Fruit fly (Drosophila melanogaster) whole organism, prepupa: ENCODE results near the gene drl.

ENCODE experiments used
- Blimp-1 ChIP-seq: fragments of 200-800 bp; sonication (Bioruptor generic); optimal IDR thresholded peaks from 3 replicates; lab custom pipeline; 2017; ENCODE audit warnings: missing biosample characterization, missing genetic modification characterization, mild to moderate bottlenecking, moderate library complexity, missing genetic modification reagents
- CG10631 ChIP-seq: fragments of 200-800 bp; sonication (Bioruptor generic); optimal IDR thresholded peaks from 2 replicates; lab custom pipeline; 2016; ENCODE audit warnings: missing biosample characterization, missing genetic modification characterization
- CG10669 ChIP-seq: fragments of 200-800 bp; sonication (Bioruptor generic); optimal IDR thresholded peaks from 3 replicates; lab custom pipeline; 2018; ENCODE audit warnings: missing biosample characterization, mild to moderate bottlenecking, missing genetic modification characterization, moderate library complexity
- CG11294 ChIP-seq: fragments of 200-800 bp; sonication (Bioruptor generic); IDR thresholded peaks from 2 replicates; pipeline ENCODE4 v1.3.6; 2022; ENCODE audit warnings: missing biosample characterization, missing genetic modification characterization
- CG11762 ChIP-seq: fragments of 200-800 bp; sonication (Bioruptor generic); optimal IDR thresholded peaks from 3 replicates; lab custom pipeline; 2016; ENCODE audit warnings: missing biosample characterization, missing genetic modification characterization; ENCODE audit not compliant: insufficient read depth
- CG11902 ChIP-seq: fragments of 200-800 bp; sonication (Bioruptor generic); optimal IDR thresholded peaks from 3 replicates; lab custom pipeline; 2016; ENCODE audit warnings: missing biosample characterization, missing genetic modification characterization
- CG15336 ChIP-seq: fragments of 200-800 bp; sonication (Bioruptor generic); IDR thresholded peaks from 2 replicates; pipeline ENCODE4 v1.3.6; 2022; ENCODE audit warnings: missing biosample characterization, missing genetic modification characterization
- CG1621 ChIP-seq: fragments of 200-800 bp; sonication (Bioruptor generic); optimal IDR thresholded peaks from 3 replicates; lab custom pipeline; 2018; ENCODE audit warnings: missing biosample characterization, mild to moderate bottlenecking, missing genetic modification characterization
- CG16779 ChIP-seq: fragments of 200-800 bp; sonication (Bioruptor generic); optimal IDR thresholded peaks from 3 replicates; lab custom pipeline; 2017; ENCODE audit warnings: missing biosample characterization, mild to moderate bottlenecking, missing genetic modification characterization
- CG3032 ChIP-seq: fragments of 200-800 bp; optimal IDR thresholded peaks from 2 replicates; lab custom pipeline; 2019; ENCODE audit warnings: missing biosample characterization, mild to moderate bottlenecking, missing genetic modification characterization, moderate library complexity
- CG32006 ChIP-seq: fragments of 200-800 bp; sonication (Bioruptor generic); optimal IDR thresholded peaks from 3 replicates; lab custom pipeline; 2017; ENCODE audit warnings: missing biosample characterization, mild to moderate bottlenecking, missing genetic modification characterization
- CG34406 ChIP-seq: fragments of 200-800 bp; sonication (Bioruptor generic); optimal IDR thresholded peaks from 3 replicates; lab custom pipeline; 2016; ENCODE audit warnings: missing biosample characterization, missing genetic modification characterization
- CG3919 ChIP-seq: fragments of 200-800 bp; sonication (Bioruptor generic); optimal IDR thresholded peaks from 3 replicates; lab custom pipeline; 2016; ENCODE audit warnings: missing biosample characterization, missing genetic modification characterization
- CG4318 ChIP-seq: fragments of 200-800 bp; sonication (Bioruptor generic); optimal IDR thresholded peaks from 3 replicates; lab custom pipeline; 2017; ENCODE audit warnings: missing biosample characterization, mild to moderate bottlenecking, missing genetic modification characterization
- CG6163 ChIP-seq: fragments of 200-800 bp; sonication (Bioruptor generic); IDR thresholded peaks from 3 replicates; pipeline ENCODE4 v1.3.6; 2022; ENCODE audit warnings: missing biosample characterization, missing genetic modification characterization
- CG6276 ChIP-seq: fragments of 200-800 bp; sonication (Bioruptor generic); optimal IDR thresholded peaks from 2 replicates; lab custom pipeline; 2017; ENCODE audit warnings: missing biosample characterization, mild to moderate bottlenecking, missing genetic modification characterization
- CG6808 ChIP-seq: fragments of 200-800 bp; sonication (Bioruptor generic); optimal IDR thresholded peaks from 3 replicates; lab custom pipeline; 2017; ENCODE audit warnings: missing biosample characterization, missing genetic modification characterization, mild to moderate bottlenecking, moderate library complexity, missing genetic modification reagents
- CG6854 ChIP-seq: fragments of 200-800 bp; sonication (Bioruptor generic); optimal IDR thresholded peaks from 2 replicates; lab custom pipeline; 2017; ENCODE audit warnings: missing biosample characterization, mild to moderate bottlenecking, missing genetic modification characterization
- CG8119 ChIP-seq: fragments of 200-800 bp; sonication (Bioruptor generic); IDR thresholded peaks from 3 replicates; pipeline ENCODE4 v1.3.6; 2022; ENCODE audit warnings: missing biosample characterization, missing genetic modification characterization
- Eip75B ChIP-seq: fragments of 200-800 bp; sonication (Bioruptor generic); optimal IDR thresholded peaks from 3 replicates; lab custom pipeline; 2016; ENCODE audit warnings: missing biosample characterization, missing genetic modification characterization
- Gug ChIP-seq: fragments of 200-800 bp; sonication (Bioruptor generic); IDR thresholded peaks from 2 replicates; pipeline ENCODE4 v1.3.6; 2022; ENCODE audit warnings: missing biosample characterization, missing genetic modification characterization
- Hr38 ChIP-seq: sonication (Bioruptor generic); optimal IDR thresholded peaks from 2 replicates; lab custom pipeline; 2016; ENCODE audit warnings: missing biosample characterization, missing genetic modification characterization
- Hr39 ChIP-seq: fragments of 200-800 bp; sonication (Bioruptor generic); optimal IDR thresholded peaks from 2 replicates; lab custom pipeline; 2016; ENCODE audit warnings: missing biosample characterization, missing genetic modification characterization
- Lpt ChIP-seq: fragments of 200-800 bp; sonication (Bioruptor generic); optimal IDR thresholded peaks from 3 replicates; lab custom pipeline; 2016; ENCODE audit warnings: missing biosample characterization, missing genetic modification characterization
- OdsH ChIP-seq: fragments of 200-800 bp; sonication (Bioruptor generic); optimal IDR thresholded peaks from 3 replicates; lab custom pipeline; 2016; ENCODE audit warnings: missing biosample characterization, missing genetic modification characterization
- Smox ChIP-seq: fragments of 200-800 bp; sonication (Bioruptor generic); optimal IDR thresholded peaks from 3 replicates; lab custom pipeline; 2016; ENCODE audit warnings: missing biosample characterization, missing genetic modification characterization
- Sox102F ChIP-seq: fragments of 200-800 bp; sonication (Bioruptor generic); optimal IDR thresholded peaks from 2 replicates; lab custom pipeline; 2016; ENCODE audit warnings: missing biosample characterization, mild to moderate bottlenecking, missing genetic modification characterization
- Sox15 ChIP-seq: fragments of 200-800 bp; sonication (Bioruptor generic); optimal IDR thresholded peaks from 3 replicates; lab custom pipeline; 2016; ENCODE audit warnings: missing biosample characterization, missing genetic modification characterization
- achi ChIP-seq: fragments of 200-800 bp; sonication (Bioruptor generic); optimal IDR thresholded peaks from 3 replicates; lab custom pipeline; 2016; ENCODE audit warnings: missing biosample characterization, missing genetic modification characterization
- acj6 ChIP-seq: fragments of 200-800 bp; sonication (Bioruptor generic); optimal IDR thresholded peaks from 3 replicates; lab custom pipeline; 2016; ENCODE audit warnings: missing biosample characterization, missing genetic modification characterization
- cyc ChIP-seq: fragments of 200-800 bp; sonication (Bioruptor generic); optimal IDR thresholded peaks from 3 replicates; lab custom pipeline; 2016; ENCODE audit warnings: missing biosample characterization, missing genetic modification characterization
- dac ChIP-seq: fragments of 200-800 bp; sonication (Bioruptor generic); optimal IDR thresholded peaks from 2 replicates; lab custom pipeline; 2017; ENCODE audit warnings: missing biosample characterization, mild to moderate bottlenecking, missing genetic modification characterization
- dsx ChIP-seq: fragments of 200-800 bp; optimal IDR thresholded peaks from 3 replicates; lab custom pipeline; 2019; ENCODE audit warnings: missing biosample characterization, mild to moderate bottlenecking, missing genetic modification characterization, moderate library complexity; ENCODE audit not compliant: poor library complexity, severe bottlenecking
- eg ChIP-seq: fragments of 200-800 bp; sonication (Bioruptor generic); IDR thresholded peaks from 3 replicates; pipeline ENCODE4 v1.3.6; 2022; ENCODE audit warnings: missing biosample characterization, missing genetic modification characterization
- esn ChIP-seq: fragments of 200-800 bp; sonication (Bioruptor generic); optimal IDR thresholded peaks from 2 replicates; lab custom pipeline; 2016; ENCODE audit warnings: missing biosample characterization, mild to moderate bottlenecking, missing genetic modification characterization, moderate library complexity
- fd59A ChIP-seq: fragments of 200-800 bp; sonication (Bioruptor generic); optimal IDR thresholded peaks from 2 replicates; lab custom pipeline; 2017; ENCODE audit warnings: missing biosample characterization, mild to moderate bottlenecking, missing genetic modification characterization, missing genetic modification reagents
- fd85E ChIP-seq: fragments of 200-800 bp; sonication (Bioruptor generic); optimal IDR thresholded peaks from 3 replicates; lab custom pipeline; 2016; ENCODE audit warnings: missing biosample characterization, missing genetic modification characterization
- lz ChIP-seq: fragments of 200-800 bp; sonication (Bioruptor generic); optimal IDR thresholded peaks from 3 replicates; lab custom pipeline; 2016; ENCODE audit warnings: missing biosample characterization, missing genetic modification characterization
- net ChIP-seq: fragments of 200-800 bp; sonication (Bioruptor generic); optimal IDR thresholded peaks from 3 replicates; lab custom pipeline; 2016; ENCODE audit warnings: missing biosample characterization, missing genetic modification characterization
- pdm3 ChIP-seq: fragments of 200-800 bp; sonication (Bioruptor generic); optimal IDR thresholded peaks from 3 replicates; lab custom pipeline; 2016; ENCODE audit warnings: missing biosample characterization, missing genetic modification characterization
- salr ChIP-seq, 2 experiments: fragments of 200-800 bp; sonication (Bioruptor generic); optimal IDR thresholded peaks; 3 replicates each; lab custom pipeline; 2016 to 2018; ENCODE audit warnings: missing biosample characterization in 2 of 2, missing genetic modification characterization in 2 of 2, mild to moderate bottlenecking in 1 of 2
- spab ChIP-seq: fragments of 200-800 bp; sonication (Bioruptor generic); optimal IDR thresholded peaks from 2 replicates; lab custom pipeline; 2017; ENCODE audit warnings: missing biosample characterization, mild to moderate bottlenecking, missing genetic modification characterization, missing genetic modification reagents
- svp ChIP-seq: fragments of 200-800 bp; sonication (Bioruptor generic); peaks from one replicate; lab custom pipeline; 2016; ENCODE audit warnings: missing biosample characterization, missing genetic modification characterization
- topi ChIP-seq: fragments of 200-800 bp; sonication (Bioruptor generic); optimal IDR thresholded peaks from 3 replicates; lab custom pipeline; 2016; ENCODE audit warnings: missing biosample characterization, missing genetic modification characterization
- vri ChIP-seq: fragments of 200-800 bp; sonication (Bioruptor generic); optimal IDR thresholded peaks from 3 replicates; lab custom pipeline; 2016; ENCODE audit warnings: missing biosample characterization, mild to moderate bottlenecking, missing genetic modification characterization

The drl gene

DNA sequence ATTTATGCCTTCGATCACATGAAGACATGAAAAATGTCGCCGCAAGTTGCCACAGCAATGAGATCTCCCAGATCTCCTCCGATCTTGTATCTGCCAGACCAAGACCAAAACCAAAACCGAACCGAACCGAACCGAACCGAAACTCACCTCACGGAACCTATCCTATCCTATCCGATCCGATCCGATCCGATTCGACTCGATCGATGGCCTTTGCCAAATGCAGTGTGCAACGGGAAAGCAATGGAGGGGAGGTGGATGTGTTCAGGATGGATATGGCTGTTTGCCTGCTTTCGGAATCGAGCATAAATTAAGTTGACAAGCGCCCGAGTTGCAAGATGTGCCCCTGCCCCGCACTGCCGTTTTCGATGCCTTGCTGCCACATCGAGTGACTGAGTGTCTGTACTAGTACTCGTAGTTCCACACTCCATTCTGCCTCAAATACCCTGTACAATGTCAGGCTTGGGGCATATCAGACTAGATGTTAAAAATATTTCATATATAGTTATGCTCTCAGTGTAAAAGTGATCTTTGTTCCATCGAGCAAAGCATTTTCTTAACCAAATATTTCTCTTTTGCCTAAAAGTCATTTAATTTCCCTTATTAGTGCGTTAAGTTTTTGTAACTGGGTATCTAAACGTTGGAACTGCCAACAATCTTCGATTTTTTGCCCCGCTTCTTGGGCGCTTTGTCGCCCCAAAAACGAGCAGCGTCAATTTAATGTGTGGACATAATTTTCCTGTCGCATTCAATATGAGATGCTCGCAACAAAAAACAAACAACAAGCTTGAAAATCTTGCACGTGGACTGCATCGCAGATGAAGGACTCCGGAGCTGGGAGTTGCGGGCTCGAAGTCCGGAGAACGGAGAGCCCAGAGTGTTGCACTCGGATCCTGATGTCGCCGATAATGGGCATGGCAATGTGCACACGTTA lies 36.1 kb downstream of the drl start (continued):
- TF ChIP-seq lz (GFP tag; lab: Kevin White, UChicago) = peak; percentile 80
- TF ChIP-seq Lpt = peak; percentile 92
- TF ChIP-seq Eip75B = peak; percentile 95
- peak; percentile 87 for TF ChIP-seq CG1621
- TF ChIP-seq CG16779 = peak; percentile 86
- TF ChIP-seq dsx (GFP tag; lab: Kevin White, UChicago) = peak; percentile 90
- peak; percentile 56 for TF ChIP-seq vri (GFP tag; lab: Kevin White, UChicago)
- peak; percentile 74 for TF ChIP-seq Sox15
- peak; percentile 93 for TF ChIP-seq achi (GFP tag; lab: Kevin White, UChicago)
- TF ChIP-seq esn (GFP tag; lab: Kevin White, UChicago) = peak; percentile 87
- TF ChIP-seq net (GFP tag; lab: Kevin White, UChicago) = peak; percentile 90
- peak; percentile 92 for TF ChIP-seq svp (GFP tag; lab: Kevin White, UChicago)
- peak; percentile 95 for TF ChIP-seq OdsH (GFP tag; lab: Kevin White, UChicago)
- TF ChIP-seq CG34406 (GFP tag; lab: Kevin White, UChicago) = peak; percentile 86
- peak; percentile 96 for TF ChIP-seq CG32006 (GFP tag; lab: Kevin White, UChicago)
- TF ChIP-seq CG3919 (GFP tag; lab: Kevin White, UChicago) = peak; percentile 95
- TF ChIP-seq fd85E (GFP tag; lab: Kevin White, UChicago) = peak; percentile 46
- TF ChIP-seq CG10669 (GFP tag; lab: Kevin White, UChicago) = peak; percentile 90
- TF ChIP-seq CG11762 (GFP tag; lab: Kevin White, UChicago) = peak; percentile 84
- peak; percentile 95 for TF ChIP-seq CG8119
- TF ChIP-seq fd59A (GFP tag; lab: Kevin White, UChicago) = peak; percentile 94
- peak; percentile 85 for TF ChIP-seq CG6808 (GFP tag; lab: Kevin White, UChicago)
- peak; percentile 88 for TF ChIP-seq topi
- no peak for TF ChIP-seq Hr38 (GFP tag; lab: Kevin White, UChicago)
- peak; percentile 86 to 94 for TF ChIP-seq salr (GFP tag; optimal IDR thresholded peaks at IDR 0.05; lab: Kevin White, UChicago)
- peak; percentile 87 for TF ChIP-seq Gug (GFP tag; lab: Robert Waterston, UW)
- TF ChIP-seq CG6854 = peak; percentile 9
- TF ChIP-seq Smox = peak; percentile 75
- TF ChIP-seq CG4318 = peak; percentile 89
- TF ChIP-seq CG6276 (GFP tag; lab: Kevin White, UChicago) = peak; percentile 78
- peak; percentile 95 for TF ChIP-seq acj6 (GFP tag; lab: Kevin White, UChicago)
- TF ChIP-seq CG3032 (tag; lab: Kevin White, UChicago) = peak; percentile 91
- TF ChIP-seq CG11294 (GFP tag; lab: Robert Waterston, UW) = peak; percentile 79
- peak; percentile 82 for TF ChIP-seq CG11902 (GFP tag; lab: Kevin White, UChicago)
- TF ChIP-seq, all 60 proteins: peak for 57

DNA sequence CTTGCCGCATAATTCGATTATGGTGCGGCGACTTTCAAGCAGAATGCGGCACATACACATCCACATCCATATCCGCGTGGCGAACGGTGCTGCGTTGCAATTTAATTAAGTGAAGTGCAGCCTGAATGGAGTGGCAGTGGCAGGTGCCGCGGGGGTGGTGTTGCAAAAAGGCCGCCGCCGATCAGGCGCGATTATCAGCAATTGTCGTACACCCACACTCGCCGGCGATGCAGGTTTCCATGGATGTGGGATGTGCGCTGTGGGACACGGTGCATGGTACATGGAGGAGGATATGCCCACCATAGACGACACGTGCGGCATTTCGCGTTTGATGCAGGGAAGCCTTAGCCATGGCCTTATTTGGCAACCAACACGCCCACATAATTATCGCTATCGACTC lies 37.5 kb downstream of the drl start:
- TF ChIP-seq Blimp-1 (GFP tag; lab: Kevin White, UChicago) (no peak), CG11902 (GFP tag; lab: Kevin White, UChicago) (no peak), CG11294 (GFP tag; lab: Robert Waterston, UW) (no peak), CG34406 (GFP tag; lab: Kevin White, UChicago) (no peak), Sox102F (no peak), svp (GFP tag; lab: Kevin White, UChicago) (peak; percentile 8)

DNA sequence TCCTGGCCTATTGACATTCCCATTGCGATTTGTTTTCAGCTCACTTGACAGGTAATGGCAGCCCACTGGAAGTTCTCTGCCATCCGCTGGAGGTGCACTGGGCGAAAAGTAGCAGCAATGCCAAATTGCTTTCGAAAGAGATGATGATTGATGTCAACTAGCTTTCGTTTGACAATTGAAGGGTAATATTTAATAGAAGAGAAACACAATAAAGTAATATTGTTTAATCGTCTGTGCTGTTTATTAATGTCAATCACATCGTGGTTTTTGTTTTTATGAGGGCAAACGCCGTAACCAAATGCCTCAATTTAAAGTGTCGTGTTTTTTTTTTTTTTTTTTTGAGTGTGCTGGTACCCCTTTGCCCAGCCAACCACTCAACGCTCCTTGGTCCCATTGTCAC lies 38.9 kb downstream of the drl start:
- TF ChIP-seq pdm3 (GFP tag; lab: Kevin White, UChicago) = peak; percentile 40
- TF ChIP-seq esn (GFP tag; lab: Kevin White, UChicago) = peak; percentile 56
- no peak for TF ChIP-seq achi (GFP tag; lab: Kevin White, UChicago)
- TF ChIP-seq topi = peak; percentile 23
- TF ChIP-seq cyc (GFP tag; lab: Kevin White, UChicago) = peak; percentile 6
- TF ChIP-seq svp (GFP tag; lab: Kevin White, UChicago) = peak; percentile 84
- TF ChIP-seq eg (GFP tag; lab: Robert Waterston, UW) = no peak
- TF ChIP-seq CG3919 (GFP tag; lab: Kevin White, UChicago) = peak; percentile 27
- no peak for TF ChIP-seq CG6854
- TF ChIP-seq dac (GFP tag; lab: Kevin White, UChicago) = no peak
- TF ChIP-seq Smox = peak; percentile 31
- TF ChIP-seq spab = peak; percentile 5
- peak; percentile 3 for TF ChIP-seq acj6 (GFP tag; lab: Kevin White, UChicago)
- TF ChIP-seq CG10631 (GFP tag; lab: Kevin White, UChicago) = peak; percentile 2
- peak; percentile 17 for TF ChIP-seq CG3032 (tag; lab: Kevin White, UChicago)
- peak; percentile 24 for TF ChIP-seq Hr39 (GFP tag; lab: Kevin White, UChicago)
- peak; percentile 44; the same call in 1 of the 3 replicates for TF ChIP-seq CG6163 (GFP tag; lab: Robert Waterston, UW)
- peak; percentile 39 for TF ChIP-seq CG15336 (GFP tag; lab: Robert Waterston, UW)
- no peak for TF ChIP-seq CG11294 (GFP tag; lab: Robert Waterston, UW)
